Fruit fly (Drosophila melanogaster) whole organism, embryonic: ENCODE results near the gene CG32809.

Source experiments
- CG1832 ChIP-seq: fragments of 200-800 bp; sonication (Bioruptor generic); optimal IDR thresholded peaks from 2 replicates; lab custom pipeline; 2017; ENCODE audit warnings: missing biosample characterization, mild to moderate bottlenecking, missing genetic modification characterization, inconsistent platforms
- Trl ChIP-seq, 3 experiments: fragments of >200 bp in 2 of 3; fragments of 200-800 bp in 1 of 3; sonication (Bioruptor generic) in 1 of 3; optimal IDR thresholded peaks; 2 replicates in 1 of 3; 3 replicates in 2 of 3; lab custom pipeline; 2016 to 2017; ENCODE audit warnings: missing biosample characterization in 1 of 3, missing genetic modification characterization in 1 of 3
- chn ChIP-seq: fragments of 200-800 bp; sonication (Bioruptor generic); optimal IDR thresholded peaks from 2 replicates; lab custom pipeline; 2016; ENCODE audit warnings: missing biosample characterization, missing genetic modification characterization

Gene CG32809

dm6 chrX:1623163-1623562 lies 69.4 kb downstream of the CG32809 start:
- TF ChIP-seq Trl (optimal IDR thresholded peaks at IDR 0.05; lab: Kevin White, UChicago) (peak in 1 of 2 experiments; percentile 36), Trl (GFP tag; optimal IDR thresholded peaks at IDR 0.05; lab: Kevin White, UChicago) (no peak), CG1832 (GFP tag; lab: Kevin White, UChicago) (peak; percentile 19), chn (GFP tag; lab: Kevin White, UChicago) (no peak)
